Fruit fly (Drosophila melanogaster): ENCODE results near the gene qless.

- TF ChIP-seq CG32264 (GFP tag; optimal IDR thresholded peaks at IDR 0.05) (no peak), Hnf4 (GFP tag; optimal IDR thresholded peaks at IDR 0.05) (no peak), OdsH (GFP tag; optimal IDR thresholded peaks at IDR 0.05) (no peak)
Observed at dm6 chr3R:31301527-31301926, 49.1 kb upstream of the qless start.
